Fruit fly (Drosophila melanogaster) whole organism, embryonic: ENCODE data around the gene Psn.

Source experiments
- Bgb ChIP-seq: fragments of 200-800 bp; sonication (Bioruptor generic); IDR thresholded peaks from 2 replicates; pipeline ENCODE4 v1.3.6; 2022; ENCODE audit warnings: missing biosample characterization, missing genetic modification characterization; ENCODE audit not compliant: partially characterized antibody
- CG10267 ChIP-seq: fragments of 200-800 bp; sonication (Bioruptor generic); optimal IDR thresholded peaks from 2 replicates; lab custom pipeline; 2018; ENCODE audit warnings: missing biosample characterization, mild to moderate bottlenecking, missing genetic modification characterization, moderate library complexity
- CG10654 ChIP-seq: fragments of 200-800 bp; sonication (Bioruptor generic); optimal IDR thresholded peaks from 2 replicates; lab custom pipeline; 2016; ENCODE audit warnings: missing biosample characterization, missing genetic modification characterization
- CG11696 ChIP-seq: fragments of 200-800 bp; sonication (Bioruptor generic); IDR thresholded peaks from 2 replicates; pipeline ENCODE4 v1.3.6; 2022; ENCODE audit warnings: missing biosample characterization, missing genetic modification characterization
- CG12155 ChIP-seq: fragments of 200-800 bp; sonication (Bioruptor generic); optimal IDR thresholded peaks from 3 replicates; lab custom pipeline; 2016; ENCODE audit warnings: missing biosample characterization, missing genetic modification characterization
- CG12299 ChIP-seq: fragments of 200-800 bp; sonication (Bioruptor generic); optimal IDR thresholded peaks from 2 replicates; lab custom pipeline; 2018; ENCODE audit warnings: missing biosample characterization, mild to moderate bottlenecking, missing genetic modification characterization
- CG14965 ChIP-seq: fragments of 200-800 bp; sonication (Bioruptor generic); optimal IDR thresholded peaks from 2 replicates; lab custom pipeline; 2016; ENCODE audit warnings: missing biosample characterization, missing genetic modification characterization, borderline replicate concordance
- CG16813 ChIP-seq: fragments of 200-800 bp; sonication (Bioruptor generic); IDR thresholded peaks from 3 replicates; pipeline ENCODE4 v1.3.6; 2022; ENCODE audit warnings: missing biosample characterization, missing genetic modification characterization; ENCODE audit not compliant: partially characterized antibody
- CG17802 ChIP-seq: fragments of 200-800 bp; sonication (Bioruptor generic); optimal IDR thresholded peaks from 2 replicates; lab custom pipeline; 2018; ENCODE audit warnings: missing biosample characterization, mild to moderate bottlenecking, missing genetic modification characterization, moderate library complexity
- CG17912 ChIP-seq: fragments of 200-800 bp; sonication (Bioruptor generic); optimal IDR thresholded peaks from 2 replicates; lab custom pipeline; 2018; ENCODE audit warnings: missing biosample characterization, mild to moderate bottlenecking, missing genetic modification characterization
- CG34224 ChIP-seq: fragments of 200-800 bp; sonication (Bioruptor generic); IDR thresholded peaks from 3 replicates; pipeline ENCODE4 v1.3.6; 2022; ENCODE audit warnings: missing biosample characterization, missing genetic modification characterization; ENCODE audit not compliant: partially characterized antibody
- CG34376 ChIP-seq: fragments of 200-800 bp; sonication (Bioruptor generic); optimal IDR thresholded peaks from 2 replicates; lab custom pipeline; 2018; ENCODE audit warnings: missing biosample characterization, mild to moderate bottlenecking, missing genetic modification characterization
- CG3726 ChIP-seq: fragments of 200-800 bp; sonication (Bioruptor generic); IDR thresholded peaks from 3 replicates; pipeline ENCODE4, ENCODE4 v1.3.6; 2022; ENCODE audit warnings: missing biosample characterization, missing genetic modification characterization
- CG42726 ChIP-seq: fragments of 200-800 bp; sonication (Bioruptor generic); IDR thresholded peaks from 2 replicates; pipeline ENCODE4 v1.3.6; 2022; ENCODE audit warnings: missing biosample characterization, missing genetic modification characterization; ENCODE audit not compliant: partially characterized antibody
- CG7357 ChIP-seq: fragments of 200-800 bp; sonication (Bioruptor generic); IDR thresholded peaks from 3 replicates; pipeline ENCODE4 v1.3.6; 2022; ENCODE audit warnings: missing biosample characterization, missing genetic modification characterization
- CTCF ChIP-seq: fragments of 200-800 bp; sonication (Bioruptor generic); optimal IDR thresholded peaks from 2 replicates; lab custom pipeline; 2017; ENCODE audit warnings: missing biosample characterization, mild to moderate bottlenecking, missing genetic modification characterization, moderate library complexity
- CkIIα-i1 ChIP-seq: fragments of 200-800 bp; sonication (Bioruptor generic); IDR thresholded peaks from 2 replicates; pipeline ENCODE4 v1.3.6; 2022; ENCODE audit warnings: missing biosample characterization, missing genetic modification characterization
- Doc2 ChIP-seq: fragments of 200-800 bp; sonication (Bioruptor generic); IDR thresholded peaks from 2 replicates; pipeline ENCODE4 v1.3.6; 2022; ENCODE audit warnings: missing biosample characterization, missing genetic modification characterization
- Elba2 ChIP-seq: fragments of 200-800 bp; sonication (Bioruptor generic); optimal IDR thresholded peaks from 3 replicates; lab custom pipeline; 2016; ENCODE audit warnings: missing biosample characterization, missing genetic modification characterization
- Fer3 ChIP-seq: fragments of 200-800 bp; sonication (Bioruptor generic); optimal IDR thresholded peaks from 2 replicates; lab custom pipeline; 2018; ENCODE audit warnings: missing biosample characterization, mild to moderate bottlenecking, missing genetic modification characterization, moderate library complexity
- HLHmδ ChIP-seq: fragments of 200-800 bp; sonication (Bioruptor generic); optimal IDR thresholded peaks from 2 replicates; lab custom pipeline; 2018; ENCODE audit warnings: missing biosample characterization, mild to moderate bottlenecking, missing genetic modification characterization, moderate library complexity
- MESR4 ChIP-seq: fragments of 200-800 bp; sonication (Bioruptor generic); optimal IDR thresholded peaks from 2 replicates; lab custom pipeline; 2018; ENCODE audit warnings: missing biosample characterization, mild to moderate bottlenecking, missing genetic modification characterization, moderate library complexity
- Max ChIP-seq: fragments of 200-800 bp; sonication (Bioruptor generic); optimal IDR thresholded peaks from 2 replicates; lab custom pipeline; 2016; ENCODE audit warnings: missing biosample characterization, mild to moderate bottlenecking, missing genetic modification characterization
- Med ChIP-seq: fragments of 200-800 bp; sonication (Bioruptor generic); peaks from one replicate; lab custom pipeline; 2016; ENCODE audit warnings: missing biosample characterization, missing genetic modification characterization, mild to moderate bottlenecking, inconsistent platforms, moderate library complexity
- Myb ChIP-seq: fragments of 200-800 bp; sonication (Bioruptor generic); optimal IDR thresholded peaks from 2 replicates; lab custom pipeline; 2016; ENCODE audit warnings: missing biosample characterization, missing genetic modification characterization
- NC2β ChIP-seq: fragments of 200-800 bp; sonication (Bioruptor generic); optimal IDR thresholded peaks from 2 replicates; lab custom pipeline; 2016; ENCODE audit warnings: missing biosample characterization, missing genetic modification characterization
- Ptx1 ChIP-seq: fragments of 200-800 bp; sonication (Bioruptor generic); IDR thresholded peaks from 2 replicates; pipeline ENCODE4 v1.3.6; 2022; ENCODE audit warnings: missing biosample characterization, missing genetic modification characterization
- Usf ChIP-seq: fragments of 200-800 bp; sonication (Bioruptor generic); optimal IDR thresholded peaks from 2 replicates; lab custom pipeline; 2017; ENCODE audit warnings: missing genotype, missing biosample characterization, missing genetic modification characterization
- ato ChIP-seq: fragments of 200-800 bp; sonication (Bioruptor generic); IDR thresholded peaks from 2 replicates; pipeline ENCODE4 v1.3.6; 2022; ENCODE audit warnings: missing biosample characterization, missing genetic modification characterization; ENCODE audit not compliant: partially characterized antibody
- br ChIP-seq: fragments of >200 bp; optimal IDR thresholded peaks from 2 replicates; lab custom pipeline; 2017
- da ChIP-seq: fragments of 200-800 bp; sonication (Bioruptor generic); optimal IDR thresholded peaks from 2 replicates; lab custom pipeline; 2016; ENCODE audit warnings: missing biosample characterization, missing genetic modification characterization
- eyg ChIP-seq: fragments of 200-800 bp; sonication (Bioruptor generic); optimal IDR thresholded peaks from 3 replicates; lab custom pipeline; 2016; ENCODE audit warnings: missing biosample characterization, missing genetic modification characterization
- fru ChIP-seq: fragments of >200 bp; optimal IDR thresholded peaks from 2 replicates; lab custom pipeline; 2017
- ftz-f1 ChIP-seq: fragments of 200-800 bp; sonication (Bioruptor generic); optimal IDR thresholded peaks from 2 replicates; lab custom pipeline; 2016; ENCODE audit warnings: missing biosample characterization, missing genetic modification characterization
- fu2 ChIP-seq: fragments of 200-800 bp; sonication (Bioruptor generic); optimal IDR thresholded peaks from 2 replicates; lab custom pipeline; 2016; ENCODE audit warnings: missing biosample characterization, missing genetic modification characterization
- insv ChIP-seq, 2 experiments: fragments of 200-800 bp; sonication (Bioruptor generic); optimal IDR thresholded peaks; 3 replicates each; lab custom pipeline; 2016 to 2018; ENCODE audit warnings: missing biosample characterization in 2 of 2, missing genetic modification characterization in 2 of 2
- inv ChIP-seq: fragments of 200-800 bp; sonication (Bioruptor generic); IDR thresholded peaks from 2 replicates; pipeline ENCODE4 v1.3.6; 2022; ENCODE audit warnings: missing biosample characterization, missing genetic modification characterization; ENCODE audit not compliant: partially characterized antibody
- knrl ChIP-seq: fragments of 200-800 bp; sonication (Bioruptor generic); IDR thresholded peaks from 3 replicates; pipeline ENCODE4 v1.3.6; 2022; ENCODE audit warnings: missing biosample characterization, missing genetic modification characterization; ENCODE audit not compliant: partially characterized antibody
- lilli ChIP-seq: fragments of 200-800 bp; sonication (Bioruptor generic); optimal IDR thresholded peaks from 3 replicates; lab custom pipeline; 2016; ENCODE audit warnings: missing biosample characterization, missing genetic modification characterization
- lmd ChIP-seq: fragments of 200-800 bp; sonication (Bioruptor generic); IDR thresholded peaks from 2 replicates; pipeline ENCODE4 v1.3.6; 2022; ENCODE audit warnings: missing biosample characterization, missing genetic modification characterization
- peb ChIP-seq: fragments of 200-800 bp; sonication (Bioruptor generic); IDR thresholded peaks from 2 replicates; pipeline ENCODE4 v1.3.6; 2022; ENCODE audit warnings: missing biosample characterization, missing genetic modification characterization
- prd ChIP-seq, 3 experiments: fragments of >200 bp in 2 of 3; fragments of 200-800 bp in 1 of 3; sonication (Bioruptor generic) in 1 of 3; optimal IDR thresholded peaks in 2 of 3; IDR thresholded peaks in 1 of 3; 2 replicates in 2 of 3; 3 replicates in 1 of 3; pipeline versions ENCODE4 v1.3.6 to Lab custom; 2017 to 2022; ENCODE audit warnings: missing biosample characterization in 1 of 3, missing genetic modification characterization in 1 of 3
- ranshi ChIP-seq: fragments of 200-800 bp; sonication (Bioruptor generic); IDR thresholded peaks from 2 replicates; pipeline ENCODE4 v1.3.6; 2022; ENCODE audit warnings: missing biosample characterization, missing genetic modification characterization
- scrt ChIP-seq: fragments of 200-800 bp; sonication (Bioruptor generic); optimal IDR thresholded peaks from 2 replicates; lab custom pipeline; 2018; ENCODE audit warnings: missing biosample characterization, mild to moderate bottlenecking, missing genetic modification characterization, moderate library complexity
- sr ChIP-seq: fragments of 200-800 bp; sonication (Bioruptor generic); IDR thresholded peaks from 3 replicates; pipeline ENCODE4 v1.3.6; 2022; ENCODE audit warnings: missing biosample characterization, missing genetic modification characterization
- sug ChIP-seq: fragments of 200-800 bp; optimal IDR thresholded peaks from 2 replicates; lab custom pipeline; 2019; ENCODE audit warnings: missing biosample characterization, mild to moderate bottlenecking, missing genetic modification characterization, moderate library complexity
- tio ChIP-seq: fragments of 200-800 bp; sonication (Bioruptor generic); optimal IDR thresholded peaks from 2 replicates; lab custom pipeline; 2017; ENCODE audit warnings: missing biosample characterization, missing genetic modification characterization, inconsistent platforms
- zfh2 ChIP-seq: fragments of 200-800 bp; sonication (Bioruptor generic); optimal IDR thresholded peaks from 2 replicates; lab custom pipeline; 2016; ENCODE audit warnings: missing biosample characterization, missing genetic modification characterization

Psn gene

dm6 chr3L:20398243-20399222 lies 33.7 kb upstream of the Psn start (continued):
- peak; percentile 70 for TF ChIP-seq fu2
- peak in 1 of 2 experiments; percentile 12 for TF ChIP-seq insv (GFP tag; optimal IDR thresholded peaks at IDR 0.05; lab: Kevin White, UChicago)
- TF ChIP-seq Elba2 (GFP tag; lab: Kevin White, UChicago), result peak; percentile 5
- TF ChIP-seq Fer3 (tag; lab: Kevin White, UChicago), result peak; percentile 83
- peak; percentile 64 for TF ChIP-seq zfh2 (GFP tag; lab: Kevin White, UChicago)
- TF ChIP-seq CG12155 (GFP tag; lab: Kevin White, UChicago), result peak; percentile 74
- peak; percentile 51; the same call in 1 of the 2 replicates for TF ChIP-seq peb (GFP tag; lab: Robert Waterston, UW)
- TF ChIP-seq CG14965 (GFP tag; lab: Kevin White, UChicago), result peak; percentile 38
- TF ChIP-seq prd (optimal IDR thresholded peaks at IDR 0.05; lab: Kevin White, UChicago), result no peak
- TF ChIP-seq prd (GFP tag; IDR thresholded peaks at IDR 0.05; lab: Robert Waterston, UW), result peak; percentile 81
- no peak for TF ChIP-seq fru (lab: Kevin White, UChicago)
- TF ChIP-seq knrl (GFP tag; lab: Robert Waterston, UW), result no peak
- no peak for TF ChIP-seq Doc2
- no peak for TF ChIP-seq sr (GFP tag; lab: Robert Waterston, UW)
- TF ChIP-seq CG12299 (tag; lab: Kevin White, UChicago), result peak; percentile 75
- TF ChIP-seq CG7357 (GFP tag; lab: Robert Waterston, UW), result peak; percentile 62
- peak; percentile 85 for TF ChIP-seq Ptx1 (GFP tag; lab: Robert Waterston, UW)
- peak; percentile 3 for TF ChIP-seq MESR4 (GFP tag; lab: Kevin White, UChicago)
- TF ChIP-seq lmd, result peak; percentile 85
- no peak for TF ChIP-seq CG17912
- TF ChIP-seq tio (GFP tag; lab: Kevin White, UChicago), result peak; percentile 88
- TF ChIP-seq Myb (GFP tag; lab: Kevin White, UChicago), result peak; percentile 21
- peak; percentile 39 for TF ChIP-seq Usf (GFP tag; lab: Kevin White, UChicago)
- TF ChIP-seq CG34376, result peak; percentile 71
- no peak for TF ChIP-seq ato
- peak; percentile 56 for TF ChIP-seq CG17802 (tag; lab: Kevin White, UChicago)
- TF ChIP-seq br (lab: Kevin White, UChicago), result no peak
- TF ChIP-seq NC2β (GFP tag; lab: Kevin White, UChicago), result peak; percentile 50
- 0 out of 3 replicates have a peak, but pooled peaks have one; percentile 5 for TF ChIP-seq CG34224
- TF ChIP-seq CG10654 (GFP tag; lab: Kevin White, UChicago), result peak; percentile 71
- TF ChIP-seq CG10267 (tag; lab: Kevin White, UChicago), result peak; percentile 82
- peak; percentile 47 for TF ChIP-seq eyg (GFP tag; lab: Kevin White, UChicago)
- peak; percentile 79 for TF ChIP-seq sug (tag; lab: Kevin White, UChicago)
- peak; percentile 93 for TF ChIP-seq Med (GFP tag; lab: Kevin White, UChicago)
- no peak for TF ChIP-seq CkIIα-i1 (GFP tag; lab: Robert Waterston, UW)
- TF ChIP-seq CG3726 (GFP tag; lab: Robert Waterston, UW), result no peak
- peak; percentile 89 for TF ChIP-seq lilli (GFP tag; lab: Kevin White, UChicago)
- peak; percentile 83 for TF ChIP-seq Max (GFP tag; lab: Kevin White, UChicago)
- peak; percentile 27 for TF ChIP-seq da (GFP tag; lab: Kevin White, UChicago)
- peak; percentile 85 for TF ChIP-seq ftz-f1 (GFP tag; lab: Kevin White, UChicago)
- peak; percentile 41 for TF ChIP-seq CTCF
- peak; percentile 86 for TF ChIP-seq scrt (GFP tag; lab: Kevin White, UChicago)
- TF ChIP-seq inv (GFP tag; lab: Robert Waterston, UW), result no peak
- no peak; the same call in 1 of the 2 replicates for TF ChIP-seq Bgb (GFP tag; lab: Robert Waterston, UW)
- TF ChIP-seq CG42726 (GFP tag; lab: Robert Waterston, UW), result no peak
- TF ChIP-seq HLHmδ, result no peak
- peak; percentile 66 for TF ChIP-seq CG11696 (GFP tag; lab: Robert Waterston, UW)
- no peak for TF ChIP-seq CG16813 (GFP tag; lab: Robert Waterston, UW)
- peak; percentile 72; the same call in 1 of the 2 replicates for TF ChIP-seq ranshi
